Worm (Caenorhabditis elegans): ENCODE measurements around the gene imp-2.

imp-2 gene

ce11 chrIV:11110995-11111619 is 7.6 kb downstream of the imp-2 start, which contains the start of gene rps-5:
TSS of gene rps-5 (minus strand) at chrIV:11111045.
- TF ChIP-seq aly-2 (tag; optimal IDR thresholded peaks at IDR 0.05) (no peak), nhr-28 (tag; optimal IDR thresholded peaks at IDR 0.05) (no peak), ztf-4 (tag; optimal IDR thresholded peaks at IDR 0.05) (no peak), ceh-82 (tag; optimal IDR thresholded peaks at IDR 0.05) (no peak), jun-1 (tag; optimal IDR thresholded peaks at IDR 0.05) (no peak), nhr-25 (tag; optimal IDR thresholded peaks at IDR 0.05) (peak; percentile 39), snpc-4 (tag; optimal IDR thresholded peaks at IDR 0.05) (peak; percentile 16), nhr-12 (tag; optimal IDR thresholded peaks at IDR 0.05) (no peak), sea-2 (GFP tag; optimal IDR thresholded peaks at IDR 0.05) (no peak), nhr-237 (tag; optimal IDR thresholded peaks at IDR 0.05) (no peak), lsy-12 (tag; optimal IDR thresholded peaks at IDR 0.05) (no peak), nhr-23 (tag; optimal IDR thresholded peaks at IDR 0.05) (peak; percentile 78), tbx-2 (tag; optimal IDR thresholded peaks at IDR 0.05) (no peak), pha-4 (tag; optimal IDR thresholded peaks at IDR 0.05) (peak; percentile 60), lin-15B (tag; optimal IDR thresholded peaks at IDR 0.05) (peak; percentile 67), ceh-28 (tag; optimal IDR thresholded peaks at IDR 0.05) (peak; percentile 23), nhr-67 (tag; optimal IDR thresholded peaks at IDR 0.05) (no peak), elt-3 (tag; optimal IDR thresholded peaks at IDR 0.05) (no peak), hmg-11 (tag; optimal IDR thresholded peaks at IDR 0.05) (peak; percentile 80), unc-62 (GFP tag; optimal IDR thresholded peaks at IDR 0.05) (no peak), ZK546.5 (tag; optimal IDR thresholded peaks at IDR 0.05) (no peak), fkh-10 (GFP tag; optimal IDR thresholded peaks at IDR 0.05) (no peak), nfya-1 (tag; optimal IDR thresholded peaks at IDR 0.05; ENCODE audit: insufficient read depth) (peak; percentile 91), mdl-1 (tag; optimal IDR thresholded peaks at IDR 0.05) (no peak), daf-12 (tag; optimal IDR thresholded peaks at IDR 0.05) (no peak), ceh-16 (tag; optimal IDR thresholded peaks at IDR 0.05) (no peak), eor-1 (tag; optimal IDR thresholded peaks at IDR 0.05) (no peak), mml-1 (tag; optimal IDR thresholded peaks at IDR 0.05) (no peak), fkh-2 (tag; optimal IDR thresholded peaks at IDR 0.05) (no peak), unc-39 (tag; optimal IDR thresholded peaks at IDR 0.05) (no peak), skn-1 (tag; optimal IDR thresholded peaks at IDR 0.05) (peak; percentile 8), egl-5 (tag; optimal IDR thresholded peaks at IDR 0.05) (no peak), fos-1 (tag; optimal IDR thresholded peaks at IDR 0.05) (no peak), zag-1 (tag; optimal IDR thresholded peaks at IDR 0.05) (no peak), lin-39 (tag; optimal IDR thresholded peaks at IDR 0.05) (peak; percentile 40), nhr-77 (tag; optimal IDR thresholded peaks at IDR 0.05) (no peak), nhr-76 (tag; optimal IDR thresholded peaks at IDR 0.05) (no peak), ceh-9 (tag; optimal IDR thresholded peaks at IDR 0.05) (no peak), nhr-43 (tag; optimal IDR thresholded peaks at IDR 0.05; ENCODE audit: poor library complexity, severe bottlenecking) (no peak), egl-27 (tag; optimal IDR thresholded peaks at IDR 0.05) (no peak), R02D3.7 (tag; optimal IDR thresholded peaks at IDR 0.05) (peak; percentile 23), elt-1 (tag; optimal IDR thresholded peaks at IDR 0.05) (no peak), pqm-1 (tag; optimal IDR thresholded peaks at IDR 0.05) (peak; percentile 23), nhr-11 (tag; optimal IDR thresholded peaks at IDR 0.05) (no peak), ztf-11 (tag; optimal IDR thresholded peaks at IDR 0.05) (no peak), elt-2 (tag; optimal IDR thresholded peaks at IDR 0.05) (peak; percentile 27), ama-1 (optimal IDR thresholded peaks at IDR 0.05) (no peak)
